Worm (Caenorhabditis elegans): ENCODE data around the gene T24H10.4.

Gene T24H10.4

DNA sequence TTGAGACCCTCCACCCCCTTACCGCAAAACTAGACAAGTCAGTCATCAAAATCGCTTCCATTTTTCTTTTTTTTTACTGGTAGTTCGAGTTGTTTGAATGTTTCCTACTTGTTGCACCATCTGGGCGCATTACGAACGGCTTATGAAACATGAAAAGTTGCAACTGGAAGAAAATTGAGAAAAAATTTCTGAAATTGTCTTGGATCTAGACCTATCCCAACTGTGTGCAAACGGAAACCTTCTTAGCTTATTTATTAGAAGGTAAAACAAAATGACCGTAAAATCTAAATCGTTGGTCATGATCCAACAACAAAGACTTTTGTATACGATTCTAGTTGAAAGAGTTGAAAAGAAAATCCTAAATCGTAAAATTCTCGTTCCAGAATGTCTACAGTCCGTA is 34.8 kb upstream of the T24H10.4 start:
- TF ChIP-seq med-1 (GFP tag; optimal IDR thresholded peaks at IDR 0.05; ENCODE audit: insufficient read depth) (no peak), flt-1 (GFP tag; IDR thresholded peaks at IDR 0.05) (no peak), tab-1 (GFP tag; IDR thresholded peaks at IDR 0.05) (no peak)

DNA sequence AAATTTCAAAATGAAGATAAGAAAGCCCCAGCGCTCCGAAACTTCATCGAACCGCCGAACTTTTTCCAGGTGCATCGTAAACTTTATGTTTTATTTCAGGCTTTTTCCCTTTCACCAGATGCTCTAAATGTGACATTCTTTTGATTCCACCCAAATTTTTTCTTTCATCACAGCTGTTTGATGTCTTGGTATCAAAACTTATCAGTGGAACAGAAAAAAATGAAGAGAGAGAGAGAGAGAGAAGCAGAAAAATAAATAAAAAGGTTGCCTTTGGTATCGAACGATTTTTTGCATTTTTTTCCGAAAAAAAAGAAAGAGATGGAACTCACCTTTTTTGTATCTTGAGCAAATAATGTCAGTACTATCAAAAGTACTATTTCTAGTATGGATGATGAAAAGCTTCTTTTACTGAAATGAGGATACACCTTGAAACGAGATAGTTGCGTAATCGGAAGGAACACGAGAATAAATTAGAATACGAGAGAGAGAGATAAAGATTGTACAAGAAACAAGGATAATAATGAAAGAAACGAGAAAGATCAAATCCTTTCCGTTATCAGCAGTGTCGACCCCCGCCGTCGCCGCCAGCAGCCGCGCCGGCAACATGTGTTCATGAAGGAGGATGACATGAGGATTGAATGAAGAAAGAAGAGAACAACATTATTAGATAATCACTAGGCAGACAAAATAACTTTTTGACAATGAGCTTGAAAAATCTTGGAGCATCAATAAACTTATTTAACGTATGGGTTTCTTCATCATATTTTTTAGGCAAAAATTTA is 33.0 kb upstream of the T24H10.4 start:
- TF ChIP-seq flt-1 (GFP tag; IDR thresholded peaks at IDR 0.05) = no peak
- no peak for TF ChIP-seq tab-1 (GFP tag; IDR thresholded peaks at IDR 0.05)
- TF ChIP-seq med-1 (GFP tag; optimal IDR thresholded peaks at IDR 0.05; ENCODE audit: insufficient read depth) = no peak
- no peak for TF ChIP-seq ztf-29 (GFP tag; IDR thresholded peaks at IDR 0.05)
- TF ChIP-seq T22C8.4 (GFP tag; IDR thresholded peaks at IDR 0.05) = no peak
- TF ChIP-seq cog-1 (tag; optimal IDR thresholded peaks at IDR 0.05) = no peak
- no peak for TF ChIP-seq ztf-23 (GFP tag; IDR thresholded peaks at IDR 0.05)
- no peak for TF ChIP-seq ref-1 (GFP tag; conservative IDR thresholded peaks at IDR 0.05)
- no peak for TF ChIP-seq klf-2 (GFP tag; conservative IDR thresholded peaks at IDR 0.05)

DNA sequence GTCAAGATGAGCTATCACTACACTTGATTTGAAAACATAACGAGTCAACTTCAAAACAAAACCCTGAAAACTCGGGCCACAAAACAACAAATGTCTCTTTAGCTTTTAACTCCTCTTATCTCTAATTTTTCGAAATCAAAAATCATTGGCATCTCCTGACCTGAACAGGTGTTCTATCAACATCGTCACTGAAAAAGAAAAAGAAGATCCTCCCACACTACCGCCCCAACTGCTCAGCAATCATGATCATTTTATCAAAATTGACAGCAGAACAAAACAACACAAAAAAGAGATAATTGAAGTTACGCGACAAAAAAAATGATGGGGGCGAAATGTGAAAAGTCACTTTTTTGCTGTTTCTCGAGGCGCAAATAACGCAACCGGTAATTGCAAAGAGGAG is 31.0 kb upstream of the T24H10.4 start:
- TF ChIP-seq T22C8.4 (GFP tag; IDR thresholded peaks at IDR 0.05) (no peak), med-1 (GFP tag; optimal IDR thresholded peaks at IDR 0.05; ENCODE audit: insufficient read depth) (no peak), tab-1 (GFP tag; IDR thresholded peaks at IDR 0.05) (no peak), ztf-23 (GFP tag; IDR thresholded peaks at IDR 0.05) (no peak), cog-1 (tag; optimal IDR thresholded peaks at IDR 0.05) (no peak)

ce11 chrII:9083093-9083492 is 26.2 kb upstream of the T24H10.4 start, which contains the start of gene sysm-1:
Gene sysm-1 (minus strand): TSS chrII:9083193.
- TF ChIP-seq tab-1 (GFP tag; IDR thresholded peaks at IDR 0.05) (no peak), med-1 (GFP tag; optimal IDR thresholded peaks at IDR 0.05; ENCODE audit: insufficient read depth) (no peak), ztf-23 (GFP tag; IDR thresholded peaks at IDR 0.05) (no peak), T22C8.4 (GFP tag; IDR thresholded peaks at IDR 0.05) (no peak), ztf-29 (GFP tag; IDR thresholded peaks at IDR 0.05) (no peak), cog-1 (tag; optimal IDR thresholded peaks at IDR 0.05) (no peak)

DNA sequence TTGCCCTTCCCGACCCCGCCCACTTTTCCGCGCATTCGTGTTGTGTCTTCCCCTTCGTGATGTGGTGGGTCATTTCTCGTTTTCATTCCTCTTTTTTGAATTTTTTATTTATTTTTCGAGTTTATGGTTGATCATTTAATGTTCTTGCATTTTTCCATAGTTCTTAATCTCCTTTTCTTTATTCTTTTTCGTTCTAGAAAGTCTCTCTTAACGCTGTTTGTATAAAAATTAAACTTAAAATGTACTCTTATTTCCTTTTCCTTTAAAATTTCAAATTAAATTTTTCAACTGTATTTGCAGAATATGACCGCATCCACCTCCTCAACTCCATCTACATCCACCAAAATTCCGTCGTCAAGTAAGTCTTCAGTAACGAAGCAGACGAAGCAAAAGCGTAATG is 23.0 kb upstream of the T24H10.4 start, which contains the start of gene hlh-3:
Gene hlh-3, plus strand, starts transcription at position 301 of the 400 bp plus-strand sequence.
- TF ChIP-seq ref-1 (GFP tag; conservative IDR thresholded peaks at IDR 0.05) = no peak
- TF ChIP-seq med-1 (GFP tag; optimal IDR thresholded peaks at IDR 0.05; ENCODE audit: insufficient read depth) = no peak
- TF ChIP-seq cog-1 (tag; optimal IDR thresholded peaks at IDR 0.05) = no peak
- no peak for TF ChIP-seq ztf-29 (GFP tag; IDR thresholded peaks at IDR 0.05)
- TF ChIP-seq T22C8.4 (GFP tag; IDR thresholded peaks at IDR 0.05) = no peak
- no peak for TF ChIP-seq tab-1 (GFP tag; IDR thresholded peaks at IDR 0.05)
- no peak for TF ChIP-seq klf-2 (GFP tag; conservative IDR thresholded peaks at IDR 0.05)
- no peak for TF ChIP-seq ztf-23 (GFP tag; IDR thresholded peaks at IDR 0.05)
- no peak for TF ChIP-seq flt-1 (GFP tag; IDR thresholded peaks at IDR 0.05)

DNA sequence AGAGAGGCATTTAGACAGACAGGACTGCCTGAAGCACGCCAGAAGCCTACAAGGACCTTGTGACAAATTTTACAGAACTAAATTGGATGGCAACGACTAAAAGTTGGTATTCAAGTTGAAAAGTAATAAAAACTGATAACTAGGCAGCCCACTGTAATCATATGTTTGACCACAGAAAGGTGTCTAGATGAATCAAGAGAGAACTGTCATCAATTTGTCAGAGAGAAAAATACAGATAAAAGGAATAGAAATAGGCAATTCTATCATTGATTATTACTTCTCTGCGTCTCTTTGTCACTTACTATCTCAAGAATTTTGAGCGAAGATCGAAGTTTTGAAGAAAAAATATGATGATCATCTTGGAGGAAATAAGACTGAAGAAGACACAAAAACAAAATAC is 16.4 kb upstream of the T24H10.4 start:
- TF ChIP-seq T22C8.4 (GFP tag; IDR thresholded peaks at IDR 0.05) (no peak), med-1 (GFP tag; optimal IDR thresholded peaks at IDR 0.05; ENCODE audit: insufficient read depth) (no peak), ref-1 (GFP tag; conservative IDR thresholded peaks at IDR 0.05) (no peak), tab-1 (GFP tag; IDR thresholded peaks at IDR 0.05) (no peak), ztf-23 (GFP tag; IDR thresholded peaks at IDR 0.05) (no peak), flt-1 (GFP tag; IDR thresholded peaks at IDR 0.05) (no peak), klf-2 (GFP tag; conservative IDR thresholded peaks at IDR 0.05) (no peak), cog-1 (tag; optimal IDR thresholded peaks at IDR 0.05) (no peak)

ce11 chrII:9093584-9093983 is 15.8 kb upstream of the T24H10.4 start, which contains the start of gene C07H4.1:
Gene C07H4.1 (minus strand): TSS chrII:9093684.
- no peak for TF ChIP-seq T22C8.4 (GFP tag; IDR thresholded peaks at IDR 0.05)
- TF ChIP-seq med-1 (GFP tag; optimal IDR thresholded peaks at IDR 0.05; ENCODE audit: insufficient read depth) = no peak
- TF ChIP-seq ztf-23 (GFP tag; IDR thresholded peaks at IDR 0.05) = no peak
- no peak for TF ChIP-seq klf-2 (GFP tag; conservative IDR thresholded peaks at IDR 0.05)
- TF ChIP-seq ref-1 (GFP tag; conservative IDR thresholded peaks at IDR 0.05) = no peak
- TF ChIP-seq tab-1 (GFP tag; IDR thresholded peaks at IDR 0.05) = no peak
- no peak for TF ChIP-seq flt-1 (GFP tag; IDR thresholded peaks at IDR 0.05)

- TF ChIP-seq T22C8.4 (GFP tag; IDR thresholded peaks at IDR 0.05) (no peak), cog-1 (tag; optimal IDR thresholded peaks at IDR 0.05) (no peak), flt-1 (GFP tag; IDR thresholded peaks at IDR 0.05) (no peak), ztf-23 (GFP tag; IDR thresholded peaks at IDR 0.05) (no peak), med-1 (GFP tag; optimal IDR thresholded peaks at IDR 0.05; ENCODE audit: insufficient read depth) (no peak), ref-1 (GFP tag; conservative IDR thresholded peaks at IDR 0.05) (no peak), ztf-29 (GFP tag; IDR thresholded peaks at IDR 0.05) (no peak), klf-2 (GFP tag; conservative IDR thresholded peaks at IDR 0.05) (no peak), tab-1 (GFP tag; IDR thresholded peaks at IDR 0.05) (no peak)
Observed at ce11 chrII:9094247-9094790, 15.0 kb upstream of the T24H10.4 start.

DNA sequence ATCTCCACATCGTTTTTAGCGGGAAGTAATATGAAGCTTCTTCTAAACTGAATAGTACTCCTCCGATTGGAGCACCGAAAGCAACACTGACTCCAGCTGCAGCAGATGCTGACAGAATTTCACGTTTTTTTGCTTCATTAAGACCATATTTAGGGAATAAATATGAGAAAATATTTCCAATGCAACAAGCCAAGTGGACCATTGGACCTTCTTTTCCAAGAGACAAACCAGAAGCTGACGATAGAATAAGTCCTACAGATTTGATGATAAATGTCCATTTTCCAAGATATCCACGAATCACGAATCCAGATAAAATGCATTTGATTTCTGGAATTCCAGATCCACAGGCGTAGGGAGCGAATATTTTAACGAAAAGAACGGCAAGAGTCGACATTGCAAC is 12.0 kb upstream of the T24H10.4 start:
- TF ChIP-seq klf-2 (GFP tag; conservative IDR thresholded peaks at IDR 0.05) = no peak

ce11 chrII:9098505-9098904 is 10.8 kb upstream of the T24H10.4 start, which contains the start of gene clh-5:
Gene clh-5 (minus strand): TSS chrII:9098605.
- TF ChIP-seq klf-2 (GFP tag; conservative IDR thresholded peaks at IDR 0.05) (no peak), flt-1 (GFP tag; IDR thresholded peaks at IDR 0.05) (no peak), med-1 (GFP tag; optimal IDR thresholded peaks at IDR 0.05; ENCODE audit: insufficient read depth) (no peak), tab-1 (GFP tag; IDR thresholded peaks at IDR 0.05) (no peak), T22C8.4 (GFP tag; IDR thresholded peaks at IDR 0.05) (no peak), ztf-29 (GFP tag; IDR thresholded peaks at IDR 0.05) (no peak), ref-1 (GFP tag; conservative IDR thresholded peaks at IDR 0.05) (no peak), cog-1 (tag; optimal IDR thresholded peaks at IDR 0.05) (no peak), ztf-23 (GFP tag; IDR thresholded peaks at IDR 0.05) (no peak)

All from whole organism, midembryonic.